Worm (Caenorhabditis elegans) whole organism, L1 larva: Measurements from ENCODE around the gene K07H8.9.

Source experiments
- aly-2 ChIP-seq: fragments of 150-350 bp; optimal IDR thresholded peaks from 2 replicates; lab custom pipeline; 2014; ENCODE audit warnings: missing biosample characterization, missing genetic modification characterization
- blmp-1 ChIP-seq: fragments of 150-350 bp; optimal IDR thresholded peaks from 2 replicates; lab custom pipeline; 2014; ENCODE audit warnings: missing biosample characterization, missing genetic modification characterization
- egl-13 ChIP-seq: sonication (generic microtip); optimal IDR thresholded peaks from 2 replicates; lab custom pipeline; 2016; ENCODE audit warnings: missing genotype, missing genetic modification reagents, missing genetic modification characterization, missing compliant biosample characterization
- fkh-10 ChIP-seq: sonication (generic microtip); optimal IDR thresholded peaks from 2 replicates; lab custom pipeline; 2017; ENCODE audit warnings: missing biosample characterization, missing genetic modification reagents, missing genetic modification characterization
- fkh-4 ChIP-seq: sonication (generic microtip); optimal IDR thresholded peaks from 2 replicates; lab custom pipeline; 2016; ENCODE audit warnings: missing compliant biosample characterization, missing genetic modification characterization, borderline replicate concordance
- fos-1 ChIP-seq: fragments of 150-350 bp; optimal IDR thresholded peaks from 2 replicates; lab custom pipeline; 2014; ENCODE audit warnings: missing biosample characterization, missing genetic modification characterization
- nhr-11 ChIP-seq: fragments of 150-350 bp; optimal IDR thresholded peaks from 2 replicates; lab custom pipeline; 2014; ENCODE audit warnings: missing biosample characterization, missing genetic modification characterization
- nhr-19 ChIP-seq: fragments of 200-800 bp; sonication (Bioruptor generic); conservative IDR thresholded peaks from 2 replicates; pipeline ENCODE4 v1.3.6; 2022; ENCODE audit warnings: missing genetic modification characterization, missing compliant biosample characterization
- nhr-237 ChIP-seq: fragments of 150-350 bp; optimal IDR thresholded peaks from 2 replicates; lab custom pipeline; 2014; ENCODE audit warnings: missing biosample characterization, missing genetic modification characterization
- nhr-76 ChIP-seq: sonication (generic microtip); optimal IDR thresholded peaks from 2 replicates; lab custom pipeline; 2017; ENCODE audit warnings: missing biosample characterization, missing genetic modification characterization
- tbx-2 ChIP-seq: sonication (generic microtip); optimal IDR thresholded peaks from 2 replicates; lab custom pipeline; 2016; ENCODE audit warnings: missing genetic modification characterization, missing compliant biosample characterization

- TF ChIP-seq nhr-11 (tag; lab: Kevin White, UChicago), result no peak
- no peak for TF ChIP-seq fkh-10 (GFP tag; lab: Kevin White, UChicago)
- TF ChIP-seq tbx-2, result no peak
- TF ChIP-seq blmp-1 (tag; lab: Kevin White, UChicago), result no peak
- TF ChIP-seq nhr-237 (tag; lab: Kevin White, UChicago), result no peak
- no peak for TF ChIP-seq fos-1 (tag; lab: Kevin White, UChicago)
- no peak for TF ChIP-seq nhr-19
- no peak for TF ChIP-seq aly-2 (tag; lab: Kevin White, UChicago)
- TF ChIP-seq nhr-76, result no peak
- no peak for TF ChIP-seq egl-13
- no peak for TF ChIP-seq fkh-4 (tag; lab: Kevin White, UChicago)
These were observed 39.4 kb upstream of the K07H8.9 start, which contains the start of gene F35H10.3 for ce11 chrIV:8325667-8326066.
